Fruit fly (Drosophila melanogaster) whole organism, embryonic: ENCODE data around the gene TwdlS.
A peak's percentile ranks its signal among the peaks of the same experiment; 100 is the strongest.

Experiments
- C15 ChIP-seq: fragments of 200-800 bp; sonication (Bioruptor generic); IDR thresholded peaks from 3 replicates; pipeline ENCODE4 v1.3.6; 2022; ENCODE audit warnings: missing biosample characterization, missing genetic modification characterization
- CG1024 ChIP-seq: fragments of 200-800 bp; sonication (Bioruptor generic); IDR thresholded peaks from 2 replicates; pipeline ENCODE4 v1.3.6; 2022; ENCODE audit warnings: missing biosample characterization, missing genetic modification characterization
- CG10321 ChIP-seq: fragments of 200-800 bp; sonication (Bioruptor generic); IDR thresholded peaks from 2 replicates; pipeline ENCODE4 v1.3.6; 2022; ENCODE audit warnings: missing biosample characterization, missing genetic modification characterization
- CG11247 ChIP-seq: fragments of 200-800 bp; sonication (Bioruptor generic); IDR thresholded peaks from 2 replicates; pipeline ENCODE4 v1.3.6; 2022; ENCODE audit warnings: missing biosample characterization, missing genetic modification characterization
- CG11560 ChIP-seq: fragments of 200-800 bp; sonication (Bioruptor generic); IDR thresholded peaks from 3 replicates; pipeline ENCODE4 v1.3.6; 2022; ENCODE audit warnings: missing biosample characterization, missing genetic modification characterization
- CG12391 ChIP-seq: fragments of 200-800 bp; sonication (Bioruptor generic); optimal IDR thresholded peaks from 3 replicates; lab custom pipeline; 2018; ENCODE audit warnings: missing biosample characterization, mild to moderate bottlenecking, missing genetic modification characterization, moderate library complexity
- CG12659 ChIP-seq: fragments of 200-800 bp; sonication (Bioruptor generic); optimal IDR thresholded peaks from 3 replicates; lab custom pipeline; 2017; ENCODE audit warnings: mild to moderate bottlenecking, missing biosample characterization, missing genetic modification reagents, missing genetic modification characterization
- CG12769 ChIP-seq: fragments of 200-800 bp; sonication (Bioruptor generic); optimal IDR thresholded peaks from 2 replicates; lab custom pipeline; 2019; ENCODE audit warnings: missing biosample characterization, mild to moderate bottlenecking, missing genetic modification characterization, moderate library complexity
- CG12942 ChIP-seq: fragments of 200-800 bp; sonication (Bioruptor generic); optimal IDR thresholded peaks from 3 replicates; lab custom pipeline; 2016; ENCODE audit warnings: missing biosample characterization, missing genetic modification characterization
- CG13894 ChIP-seq: fragments of 200-800 bp; sonication (Bioruptor generic); optimal IDR thresholded peaks from 3 replicates; lab custom pipeline; 2018; ENCODE audit warnings: missing biosample characterization, mild to moderate bottlenecking, missing genetic modification characterization, moderate library complexity
- CG15479 ChIP-seq: fragments of 200-800 bp; sonication (Bioruptor generic); optimal IDR thresholded peaks from 3 replicates; lab custom pipeline; 2019; ENCODE audit warnings: missing biosample characterization, mild to moderate bottlenecking, missing genetic modification characterization, moderate library complexity
- CG2202 ChIP-seq: fragments of 200-800 bp; sonication (Bioruptor generic); optimal IDR thresholded peaks from 2 replicates; lab custom pipeline; 2018; ENCODE audit warnings: missing biosample characterization, mild to moderate bottlenecking, missing genetic modification characterization
- CG33213 ChIP-seq: fragments of 200-800 bp; sonication (Bioruptor generic); optimal IDR thresholded peaks from 3 replicates; lab custom pipeline; 2016; ENCODE audit warnings: missing biosample characterization, missing genetic modification characterization
- CG42726 ChIP-seq: fragments of 200-800 bp; sonication (Bioruptor generic); IDR thresholded peaks from 2 replicates; pipeline ENCODE4 v1.3.6; 2022; ENCODE audit warnings: missing biosample characterization, missing genetic modification characterization; ENCODE audit not compliant: partially characterized antibody
- CG4404 ChIP-seq: fragments of 200-800 bp; sonication (Bioruptor generic); IDR thresholded peaks from 2 replicates; pipeline ENCODE4 v1.3.6; 2022; ENCODE audit warnings: missing biosample characterization, missing genetic modification characterization
- CG4424 ChIP-seq: fragments of 200-800 bp; sonication (Bioruptor generic); optimal IDR thresholded peaks from 3 replicates; lab custom pipeline; 2016; ENCODE audit warnings: missing biosample characterization, missing genetic modification characterization
- CG8478 ChIP-seq: fragments of >200 bp; optimal IDR thresholded peaks from 2 replicates; lab custom pipeline; 2018
- CHES-1-like ChIP-seq: fragments of 200-800 bp; sonication (Bioruptor generic); optimal IDR thresholded peaks from 2 replicates; lab custom pipeline; 2016; ENCODE audit warnings: missing biosample characterization, missing genetic modification characterization
- Camta ChIP-seq: fragments of 200-800 bp; sonication (Bioruptor generic); optimal IDR thresholded peaks from 2 replicates; lab custom pipeline; 2016; ENCODE audit warnings: missing biosample characterization, missing genetic modification characterization
- Deaf1 ChIP-seq: fragments of 200-800 bp; optimal IDR thresholded peaks from 3 replicates; lab custom pipeline; 2019; ENCODE audit warnings: missing biosample characterization, mild to moderate bottlenecking, missing genetic modification characterization, moderate library complexity
- H2.0 ChIP-seq: fragments of 200-800 bp; sonication (Bioruptor generic); IDR thresholded peaks from 2 replicates; pipeline ENCODE4 v1.3.6; 2022; ENCODE audit warnings: missing biosample characterization, missing genetic modification characterization
- HmgZ ChIP-seq: fragments of 200-800 bp; sonication (Bioruptor generic); optimal IDR thresholded peaks from 2 replicates; lab custom pipeline; 2018; ENCODE audit warnings: missing biosample characterization, mild to moderate bottlenecking, missing genetic modification characterization
- NfI ChIP-seq: fragments of 200-800 bp; sonication (Bioruptor generic); optimal IDR thresholded peaks from 3 replicates; lab custom pipeline; 2018; ENCODE audit warnings: missing biosample characterization, mild to moderate bottlenecking, missing genetic modification characterization, moderate library complexity
- Poxn ChIP-seq: fragments of 200-800 bp; sonication (Bioruptor generic); IDR thresholded peaks from 2 replicates; pipeline ENCODE4 v1.3.6; 2022; ENCODE audit warnings: missing biosample characterization, missing genetic modification characterization
- Xrp1 ChIP-seq: fragments of 200-800 bp; sonication (Bioruptor generic); IDR thresholded peaks from 2 replicates; pipeline ENCODE4 v1.3.6; 2022; ENCODE audit warnings: missing biosample characterization, missing genetic modification characterization
- abd-A ChIP-seq: fragments of 200-800 bp; sonication (Bioruptor generic); optimal IDR thresholded peaks from 3 replicates; lab custom pipeline; 2019; ENCODE audit warnings: missing biosample characterization, mild to moderate bottlenecking, missing genetic modification characterization, moderate library complexity
- aop ChIP-seq: fragments of 200-800 bp; sonication (Bioruptor generic); IDR thresholded peaks from 2 replicates; pipeline ENCODE4 v1.3.6; 2022; ENCODE audit warnings: missing biosample characterization, missing genetic modification characterization
- ap ChIP-seq: fragments of 200-800 bp; sonication (Bioruptor generic); IDR thresholded peaks from 2 replicates; pipeline ENCODE4 v1.3.6; 2022; ENCODE audit warnings: missing biosample characterization, missing genetic modification characterization
- ase ChIP-seq: fragments of 200-800 bp; sonication (Bioruptor generic); IDR thresholded peaks from 3 replicates; pipeline ENCODE4 v1.3.6; 2022; ENCODE audit warnings: missing biosample characterization, missing genetic modification characterization
- chinmo ChIP-seq: fragments of 200-800 bp; sonication (Bioruptor generic); IDR thresholded peaks from 4 replicates; pipeline ENCODE4 v1.3.6; 2022; ENCODE audit warnings: missing biosample characterization, missing genetic modification characterization; ENCODE audit not compliant: partially characterized antibody
- chm ChIP-seq: fragments of 200-800 bp; sonication (Bioruptor generic); IDR thresholded peaks from 2 replicates; pipeline ENCODE4 v1.3.6; 2022; ENCODE audit warnings: missing biosample characterization, missing genetic modification characterization
- corto ChIP-seq: fragments of 200-800 bp; sonication (Bioruptor generic); optimal IDR thresholded peaks from 2 replicates; lab custom pipeline; 2016; ENCODE audit warnings: missing biosample characterization, mild to moderate bottlenecking, missing genetic modification characterization, moderate library complexity
- dpn ChIP-seq, 2 experiments: fragments of 200-800 bp; sonication (Bioruptor generic); optimal IDR thresholded peaks; 3 replicates each; lab custom pipeline; 2016; ENCODE audit warnings: missing biosample characterization in 2 of 2, missing genetic modification characterization in 2 of 2
- dysf ChIP-seq: fragments of 200-800 bp; sonication (Bioruptor generic); IDR thresholded peaks from 3 replicates; pipeline ENCODE4 v1.3.6; 2022; ENCODE audit warnings: missing biosample characterization, missing genetic modification characterization
- eyg ChIP-seq: fragments of 200-800 bp; sonication (Bioruptor generic); optimal IDR thresholded peaks from 3 replicates; lab custom pipeline; 2016; ENCODE audit warnings: missing biosample characterization, missing genetic modification characterization
- fu2 ChIP-seq: fragments of 200-800 bp; sonication (Bioruptor generic); optimal IDR thresholded peaks from 2 replicates; lab custom pipeline; 2016; ENCODE audit warnings: missing biosample characterization, missing genetic modification characterization
- h ChIP-seq: fragments of >200 bp; optimal IDR thresholded peaks from 2 replicates; lab custom pipeline; 2017
- luna ChIP-seq: fragments of 200-800 bp; sonication (Bioruptor generic); optimal IDR thresholded peaks from 2 replicates; lab custom pipeline; 2016; ENCODE audit warnings: missing biosample characterization, missing genetic modification characterization
- mirr ChIP-seq: fragments of 200-800 bp; sonication (Bioruptor generic); optimal IDR thresholded peaks from 3 replicates; lab custom pipeline; 2018; ENCODE audit warnings: missing biosample characterization, mild to moderate bottlenecking, missing genetic modification characterization
- pan ChIP-seq, 4 experiments: fragments of >200 bp in 3 of 4; fragments of 200-800 bp in 1 of 4; sonication (Bioruptor generic) in 1 of 4; optimal IDR thresholded peaks in 3 of 4; IDR thresholded peaks in 1 of 4; 2 replicates each; pipeline versions ENCODE4 v1.3.6 to Lab custom; 2017 to 2022; ENCODE audit warnings: missing biosample characterization in 2 of 4, missing genetic modification characterization in 2 of 4, mixed read lengths in 1 of 4
- pros ChIP-seq: fragments of 200-800 bp; sonication (Bioruptor generic); optimal IDR thresholded peaks from 3 replicates; lab custom pipeline; 2019; ENCODE audit warnings: missing biosample characterization, mild to moderate bottlenecking, missing genetic modification characterization, moderate library complexity
- psq ChIP-seq: fragments of 200-800 bp; sonication (Bioruptor generic); optimal IDR thresholded peaks from 2 replicates; lab custom pipeline; 2017; ENCODE audit warnings: missing biosample characterization, missing genetic modification characterization
- pum ChIP-seq: fragments of 200-800 bp; sonication (Bioruptor generic); optimal IDR thresholded peaks from 2 replicates; lab custom pipeline; 2016; ENCODE audit warnings: missing biosample characterization, missing genetic modification characterization
- sd ChIP-seq: fragments of 200-800 bp; sonication (Bioruptor generic); optimal IDR thresholded peaks from 3 replicates; lab custom pipeline; 2018; ENCODE audit warnings: missing biosample characterization, mild to moderate bottlenecking, missing genetic modification characterization, moderate library complexity
- vvl ChIP-seq: fragments of 200-800 bp; sonication (Bioruptor generic); IDR thresholded peaks from 2 replicates; pipeline ENCODE4 v1.3.6; 2022; ENCODE audit warnings: missing biosample characterization, missing genetic modification characterization
- yki ChIP-seq: fragments of >200 bp; optimal IDR thresholded peaks from 3 replicates; lab custom pipeline; 2018
- z ChIP-seq: fragments of 200-800 bp; sonication (Bioruptor generic); IDR thresholded peaks from 3 replicates; pipeline ENCODE4 v1.3.6; 2022; ENCODE audit warnings: missing biosample characterization, missing genetic modification characterization
- zen ChIP-seq: fragments of 200-800 bp; sonication (Bioruptor generic); optimal IDR thresholded peaks from 3 replicates; lab custom pipeline; 2018; ENCODE audit warnings: missing biosample characterization, mild to moderate bottlenecking, missing genetic modification characterization, moderate library complexity

Gene TwdlS

dm6 chr3R:26618818-26619217 lies 17.7 kb upstream of the TwdlS start, which contains the start of gene TwdlM:
Gene TwdlM (plus strand): TSS chr3R:26619118.
- TF ChIP-seq CG15479 = no peak
- TF ChIP-seq chinmo (GFP tag; lab: Robert Waterston, UW) = 0 out of 4 replicates have a peak, but pooled peaks have one; percentile 60
- TF ChIP-seq, all 482 proteins: peak for 1

- TF ChIP-seq HmgZ (tag; lab: Kevin White, UChicago) (no peak), CG12659 (GFP tag; lab: Kevin White, UChicago) (no peak), vvl (GFP tag; lab: Robert Waterston, UW) (peak; percentile 33; the same call in 1 of the 2 replicates), CG12942 (GFP tag; lab: Kevin White, UChicago) (no peak), yki (lab: Kevin White, UChicago) (no peak), Camta (GFP tag; lab: Kevin White, UChicago) (no peak), corto (GFP tag; lab: Kevin White, UChicago) (no peak), zen (tag; lab: Kevin White, UChicago) (no peak), dysf (GFP tag; lab: Robert Waterston, UW) (no peak), chm (no peak), dpn (GFP tag; optimal IDR thresholded peaks at IDR 0.05; lab: Kevin White, UChicago) (no peak), CG4404 (no peak), pros (GFP tag; lab: Kevin White, UChicago) (no peak), CG4424 (GFP tag; lab: Kevin White, UChicago) (no peak), C15 (no peak), CG13894 (peak; percentile 20), Deaf1 (peak; percentile 72), Poxn (GFP tag; lab: Robert Waterston, UW) (no peak), aop (GFP tag; lab: Robert Waterston, UW) (no peak), pum (no peak), psq (no peak), chinmo (GFP tag; lab: Robert Waterston, UW) (peak; percentile 42; the same call in 1 of the 4 replicates), CG12769 (tag; lab: Kevin White, UChicago) (peak; percentile 57), sd (peak; percentile 90), CG2202 (tag; lab: Kevin White, UChicago) (no peak), mirr (GFP tag; lab: Kevin White, UChicago) (no peak), pan (optimal IDR thresholded peaks at IDR 0.05; lab: Kevin White, UChicago) (no peak), pan (GFP tag; optimal IDR thresholded peaks at IDR 0.05 in 1 of 2, IDR thresholded peaks at IDR 0.05 in 1 of 2) (peak in 1 of 2 experiments; percentile 18), abd-A (peak; percentile 52), CG33213 (no peak)
Measured at dm6 chr3R:26621314-26621813, 15.1 kb upstream of the TwdlS start, which contains the start of gene TwdlP. Gene TwdlP (minus strand): TSS chr3R:26621364.

- TF ChIP-seq CG8478 (lab: Kevin White, UChicago) = no peak
- no peak for TF ChIP-seq CG1024 (GFP tag; lab: Robert Waterston, UW)
- no peak for TF ChIP-seq z
- no peak for TF ChIP-seq NfI (GFP tag; lab: Kevin White, UChicago)
- no peak for TF ChIP-seq CG42726
- TF ChIP-seq Xrp1 (GFP tag; lab: Robert Waterston, UW) = no peak
- no peak for TF ChIP-seq ap (GFP tag; lab: Robert Waterston, UW)
- TF ChIP-seq ase (GFP tag; lab: Robert Waterston, UW) = no peak
- 0 out of 2 replicates have a peak, but pooled peaks have one; percentile 25 for TF ChIP-seq H2.0 (GFP tag; lab: Robert Waterston, UW)
- TF ChIP-seq CHES-1-like (GFP tag; lab: Kevin White, UChicago) = no peak
- peak; percentile 65 for TF ChIP-seq sd
- TF ChIP-seq h = no peak
- TF ChIP-seq CG10321 (GFP tag; lab: Robert Waterston, UW) = no peak
- TF ChIP-seq luna = no peak
- no peak for TF ChIP-seq CG12391 (tag; lab: Kevin White, UChicago)
- no peak for TF ChIP-seq fu2
- no peak for TF ChIP-seq CG11247 (GFP tag; lab: Robert Waterston, UW)
- no peak for TF ChIP-seq eyg (GFP tag; lab: Kevin White, UChicago)
- peak; percentile 57; the same call in 1 of the 4 replicates for TF ChIP-seq chinmo (GFP tag; lab: Robert Waterston, UW)
- TF ChIP-seq CG11560 (tag; lab: Robert Waterston, UW) = no peak
Measured at dm6 chr3R:26623493-26623956, 13.0 kb upstream of the TwdlS start, which contains the start of gene TwdlB. Gene TwdlB (minus strand): TSS chr3R:26623543.
